Worm (Caenorhabditis elegans) whole organism, young adult: Measurements from ENCODE around the gene Y7A5A.10.
A peak's percentile ranks its signal among the peaks of the same experiment; 100 is the strongest.

Experiments
- B0261.1 ChIP-seq: sonication (generic microtip); optimal IDR thresholded peaks from 2 replicates; lab custom pipeline; 2016; ENCODE audit warnings: mild to moderate bottlenecking, missing genetic modification characterization, moderate library complexity, missing compliant biosample characterization
- F37B4.10 ChIP-seq: fragments of 200-800 bp; sonication (Bioruptor generic); IDR thresholded peaks from 2 replicates; pipeline ENCODE4 v1.3.6; 2022; ENCODE audit warnings: missing genetic modification characterization, missing compliant biosample characterization
- F57A8.1 ChIP-seq: fragments of 200-800 bp; sonication (Bioruptor generic); optimal IDR thresholded peaks from 2 replicates; lab custom pipeline; 2018; ENCODE audit warnings: mild to moderate bottlenecking, missing genetic modification characterization, moderate library complexity, missing compliant biosample characterization
- K12H6.12 ChIP-seq: fragments of 200-800 bp; sonication (Bioruptor generic); optimal IDR thresholded peaks from 2 replicates; lab custom pipeline; 2018; ENCODE audit warnings: mild to moderate bottlenecking, missing genetic modification characterization, missing compliant biosample characterization
- T07F8.4 ChIP-seq: sonication (generic microtip); optimal IDR thresholded peaks from 2 replicates; lab custom pipeline; 2016; ENCODE audit warnings: mild to moderate bottlenecking, missing genetic modification characterization, moderate library complexity, missing compliant biosample characterization
- akir-1 ChIP-seq: fragments of 200-800 bp; sonication (Bioruptor generic); optimal IDR thresholded peaks from 2 replicates; lab custom pipeline; 2018; ENCODE audit warnings: mild to moderate bottlenecking, missing genetic modification characterization, moderate library complexity, missing compliant biosample characterization
- ama-1 ChIP-seq, 3 experiments: fragments of 150-350 bp in 1 of 3; sonication (generic microtip) in 2 of 3; optimal IDR thresholded peaks; 2 replicates each; lab custom pipeline; 2014 to 2018; ENCODE audit warnings: missing biosample characterization in 2 of 3, missing genetic modification characterization in 2 of 3, missing genetic modification reagents in 2 of 3
- aptf-3 ChIP-seq: fragments of 200-800 bp; sonication (Bioruptor generic); IDR thresholded peaks from 2 replicates; pipeline ENCODE4 v1.3.6; 2022; ENCODE audit warnings: missing genetic modification characterization, missing compliant biosample characterization
- attf-3 ChIP-seq: fragments of 200-800 bp; sonication (Bioruptor generic); conservative IDR thresholded peaks from 2 replicates; pipeline ENCODE4 v1.3.6; 2022; ENCODE audit warnings: missing genetic modification reagents, missing genetic modification characterization, missing compliant biosample characterization
- attf-5 ChIP-seq: fragments of 200-800 bp; sonication (Bioruptor generic); optimal IDR thresholded peaks from 2 replicates; lab custom pipeline; 2018; ENCODE audit warnings: mild to moderate bottlenecking, missing genetic modification characterization, missing compliant biosample characterization
- bed-2 ChIP-seq: fragments of 200-800 bp; sonication (Bioruptor generic); IDR thresholded peaks from 2 replicates; pipeline ENCODE4 v1.3.6; 2022; ENCODE audit warnings: missing genetic modification reagents, missing genetic modification characterization, missing compliant biosample characterization
- ceh-100 ChIP-seq: fragments of 200-800 bp; sonication (Bioruptor generic); IDR thresholded peaks from 2 replicates; pipeline ENCODE4 v1.3.6; 2022; ENCODE audit warnings: missing genetic modification reagents, missing genetic modification characterization, missing compliant biosample characterization
- ceh-40 ChIP-seq: fragments of 200-800 bp; sonication (Bioruptor generic); IDR thresholded peaks from 2 replicates; pipeline ENCODE4 v1.3.6; 2022; ENCODE audit warnings: missing genetic modification characterization, missing compliant biosample characterization
- ceh-58 ChIP-seq: fragments of 200-800 bp; sonication (Bioruptor generic); IDR thresholded peaks from 2 replicates; pipeline ENCODE4 v1.3.6; 2022; ENCODE audit warnings: missing genetic modification characterization, missing compliant biosample characterization
- die-1 ChIP-seq: sonication (generic microtip); optimal IDR thresholded peaks from 2 replicates; lab custom pipeline; 2016; ENCODE audit warnings: missing genotype, mild to moderate bottlenecking, missing genetic modification characterization, missing compliant biosample characterization
- dox-1 ChIP-seq: fragments of 200-800 bp; sonication (Bioruptor generic); IDR thresholded peaks from 2 replicates; pipeline ENCODE4 v1.3.6; 2022; ENCODE audit warnings: missing genetic modification reagents, missing genetic modification characterization, missing compliant biosample characterization
- dpff-1 ChIP-seq: sonication (generic microtip); optimal IDR thresholded peaks from 2 replicates; lab custom pipeline; 2017; ENCODE audit warnings: mild to moderate bottlenecking, missing genetic modification characterization, missing compliant biosample characterization
- egl-44 ChIP-seq: fragments of 200-800 bp; sonication (Bioruptor generic); IDR thresholded peaks from 2 replicates; pipeline ENCODE4 v1.3.6; 2022; ENCODE audit warnings: missing genetic modification reagents, missing genetic modification characterization, missing compliant biosample characterization
- ekl-4 ChIP-seq: fragments of 200-800 bp; sonication (Bioruptor generic); IDR thresholded peaks from 2 replicates; pipeline ENCODE4 v1.3.6; 2022; ENCODE audit warnings: missing genetic modification reagents, missing genetic modification characterization, missing compliant biosample characterization
- fkh-3 ChIP-seq: sonication (generic microtip); optimal IDR thresholded peaks from 2 replicates; lab custom pipeline; 2016; ENCODE audit warnings: mild to moderate bottlenecking, missing genetic modification characterization, missing compliant biosample characterization
- hlh-12 ChIP-seq: sonication (generic microtip); optimal IDR thresholded peaks from 2 replicates; lab custom pipeline; 2016; ENCODE audit warnings: missing genetic modification characterization, missing compliant biosample characterization
- hmg-1.2 ChIP-seq: fragments of 200-800 bp; sonication (Bioruptor generic); IDR thresholded peaks from 2 replicates; pipeline ENCODE4 v1.3.6; 2022; ENCODE audit warnings: missing genetic modification reagents, missing genetic modification characterization, missing compliant biosample characterization
- hsf-1 ChIP-seq: fragments of 200-800 bp; sonication (Bioruptor generic); IDR thresholded peaks from 2 replicates; pipeline ENCODE4 v1.3.6; 2022; ENCODE audit warnings: missing genetic modification reagents, missing genetic modification characterization, missing compliant biosample characterization
- madf-3 ChIP-seq: fragments of 200-800 bp; sonication (Bioruptor generic); IDR thresholded peaks from 2 replicates; pipeline ENCODE4 v1.3.6; 2022; ENCODE audit warnings: missing genetic modification reagents, missing genetic modification characterization, missing compliant biosample characterization
- madf-6 ChIP-seq: fragments of 200-800 bp; sonication (Bioruptor generic); IDR thresholded peaks from 2 replicates; pipeline ENCODE4 v1.3.6; 2022; ENCODE audit warnings: missing genetic modification reagents, missing genetic modification characterization, missing compliant biosample characterization
- mcd-1 ChIP-seq: fragments of 200-800 bp; sonication (Bioruptor generic); IDR thresholded peaks from 2 replicates; pipeline ENCODE4 v1.3.6; 2022; ENCODE audit warnings: missing genetic modification reagents, missing genetic modification characterization, missing compliant biosample characterization
- mes-4 ChIP-seq: sonication (generic microtip); optimal IDR thresholded peaks from 2 replicates; lab custom pipeline; 2016; ENCODE audit warnings: missing genotype, missing genetic modification characterization, missing compliant biosample characterization
- nfyb-1 ChIP-seq: fragments of 200-800 bp; sonication (Bioruptor generic); IDR thresholded peaks from 2 replicates; pipeline ENCODE4 v1.3.6; 2022; ENCODE audit warnings: missing genetic modification reagents, missing genetic modification characterization, missing compliant biosample characterization
- rcor-1 ChIP-seq: fragments of 200-800 bp; sonication (Bioruptor generic); IDR thresholded peaks from 2 replicates; pipeline ENCODE4 v1.3.6; 2022; ENCODE audit warnings: missing genetic modification reagents, missing genetic modification characterization, missing compliant biosample characterization
- rpc-1 ChIP-seq, 2 experiments: fragments of 150-350 bp in 1 of 2; sonication (generic microtip) in 1 of 2; optimal IDR thresholded peaks; 2 replicates each; lab custom pipeline; 2014 to 2018; ENCODE audit warnings: missing biosample characterization in 1 of 2, missing genetic modification characterization in 1 of 2, missing genetic modification reagents in 1 of 2, missing genotype in 1 of 2
- snpc-1.1 ChIP-seq: sonication (generic microtip); optimal IDR thresholded peaks from 2 replicates; lab custom pipeline; 2017; ENCODE audit warnings: missing genetic modification characterization, mild to moderate bottlenecking, missing compliant biosample characterization, antibody characterized with exemption, moderate library complexity, missing genotype, missing genetic modification reagents; ENCODE audit not compliant: insufficient read depth
- snpc-1.3 ChIP-seq: sonication (generic microtip); optimal IDR thresholded peaks from 2 replicates; lab custom pipeline; 2017; ENCODE audit warnings: missing genetic modification characterization, mild to moderate bottlenecking, missing compliant biosample characterization, antibody characterized with exemption, moderate library complexity, missing genotype, missing genetic modification reagents; ENCODE audit not compliant: insufficient read depth
- snpc-4 ChIP-seq, 5 experiments: fragments of 150-350 bp in 1 of 5; sonication (generic microtip) in 4 of 5; optimal IDR thresholded peaks; 2 replicates each; lab custom pipeline; 2014 to 2018; ENCODE audit warnings: missing genetic modification characterization in 5 of 5, missing biosample characterization in 3 of 5, antibody characterized with exemption in 2 of 5, mild to moderate bottlenecking in 2 of 5, missing compliant biosample characterization in 2 of 5, missing genotype in 2 of 5, moderate library complexity in 2 of 5, missing genetic modification reagents in 1 of 5
- tbp1 ChIP-seq: fragments of 200-800 bp; sonication (Bioruptor generic); optimal IDR thresholded peaks from 2 replicates; lab custom pipeline; 2018; ENCODE audit warnings: mild to moderate bottlenecking, missing genetic modification characterization, missing compliant biosample characterization
- tbx-9 ChIP-seq: sonication (generic microtip); optimal IDR thresholded peaks from 2 replicates; lab custom pipeline; 2016; ENCODE audit warnings: borderline replicate concordance, missing genetic modification characterization, inconsistent platforms, missing compliant biosample characterization
- tlf-1 ChIP-seq: fragments of 200-800 bp; sonication (Bioruptor generic); optimal IDR thresholded peaks from 2 replicates; lab custom pipeline; 2018; ENCODE audit warnings: mild to moderate bottlenecking, missing genetic modification characterization, missing compliant biosample characterization
- zim-3 ChIP-seq: sonication (generic microtip); optimal IDR thresholded peaks from 2 replicates; lab custom pipeline; 2017; ENCODE audit warnings: mild to moderate bottlenecking, missing genetic modification characterization, moderate library complexity, missing compliant biosample characterization
- ztf-18 ChIP-seq: sonication (generic microtip); optimal IDR thresholded peaks from 2 replicates; lab custom pipeline; 2016; ENCODE audit warnings: missing genotype, mild to moderate bottlenecking, missing genetic modification characterization, missing compliant biosample characterization
- ztf-22 ChIP-seq: fragments of 200-800 bp; sonication (Bioruptor generic); optimal IDR thresholded peaks from 2 replicates; lab custom pipeline; 2018; ENCODE audit warnings: mild to moderate bottlenecking, missing genetic modification characterization, moderate library complexity, missing compliant biosample characterization
- ztf-28 ChIP-seq: fragments of 200-800 bp; sonication (Bioruptor generic); IDR thresholded peaks from 2 replicates; pipeline ENCODE4 v1.3.6; 2022; ENCODE audit warnings: missing genetic modification reagents, missing genetic modification characterization, missing compliant biosample characterization

Y7A5A.10 gene

DNA sequence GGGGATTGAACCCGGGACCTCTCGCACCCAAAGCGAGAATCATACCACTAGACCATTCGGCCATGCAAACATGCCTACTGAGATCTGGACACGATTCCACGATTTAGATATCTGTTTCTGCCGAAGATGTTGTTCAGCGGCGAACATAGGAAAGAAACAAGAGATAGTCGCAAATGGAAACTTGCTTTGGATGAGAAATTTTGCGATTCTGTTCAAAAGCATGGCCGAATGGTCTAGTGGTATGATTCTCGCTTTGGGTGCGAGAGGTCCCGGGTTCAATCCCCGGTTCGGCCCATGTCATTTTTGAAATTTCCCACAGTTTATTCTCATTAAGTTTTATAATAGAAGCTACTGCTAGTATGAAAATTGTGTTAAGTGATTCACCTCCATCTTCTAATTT lies 1.8 kb upstream of the Y7A5A.10 start (continued):
- peak; percentile 33; the same call in 1 of the 2 replicates for TF ChIP-seq dox-1 (GFP tag; lab: Robert Waterston, UW)
- TF ChIP-seq madf-3: no peak
- no peak for TF ChIP-seq nfyb-1
- no peak for TF ChIP-seq egl-44 (GFP tag; lab: Robert Waterston, UW)
- no peak for TF ChIP-seq ceh-40 (GFP tag; lab: Robert Waterston, UW)
- TF ChIP-seq aptf-3 (GFP tag; lab: Robert Waterston, UW): no peak
- TF ChIP-seq die-1: peak; percentile 11
- no peak for TF ChIP-seq attf-3 (GFP tag; lab: Robert Waterston, UW)
- TF ChIP-seq ekl-4 (GFP tag; lab: Robert Waterston, UW): 0 out of 2 replicates have a peak, but pooled peaks have one; percentile 38
- no peak for TF ChIP-seq ztf-28 (GFP tag; lab: Robert Waterston, UW)
- no peak for TF ChIP-seq mes-4
- TF ChIP-seq ztf-22: no peak
- peak; percentile 86 for TF ChIP-seq tbp1 (GFP tag; lab: Kevin White, UChicago)
- TF ChIP-seq hlh-12 (tag; lab: Kevin White, UChicago): no peak
- TF ChIP-seq T07F8.4 (tag; lab: Kevin White, UChicago): no peak
- TF ChIP-seq zim-3 (tag; lab: Kevin White, UChicago): no peak
- TF ChIP-seq tbx-9 (tag; lab: Kevin White, UChicago): no peak
- no peak for TF ChIP-seq K12H6.12 (tag; lab: Kevin White, UChicago)
- no peak for TF ChIP-seq rcor-1 (GFP tag; lab: Robert Waterston, UW)
- TF ChIP-seq snpc-1.1 (tag; lab: Kevin White, UChicago): no peak
- no peak for TF ChIP-seq F57A8.1 (GFP tag; lab: Kevin White, UChicago)
- TF ChIP-seq ceh-58: no peak
- TF ChIP-seq tlf-1 (GFP tag; lab: Kevin White, UChicago): no peak
- no peak for TF ChIP-seq ztf-18
- no peak for TF ChIP-seq dpff-1 (tag; lab: Kevin White, UChicago)
- no peak for TF ChIP-seq ceh-100
- TF ChIP-seq attf-5 (GFP tag; lab: Kevin White, UChicago): no peak
- TF ChIP-seq B0261.1 (tag; lab: Kevin White, UChicago): peak; percentile 66
- TF ChIP-seq rpc-1 (optimal IDR thresholded peaks at IDR 0.05; lab: Kevin White, UChicago): peak; percentile 61
- peak; percentile 74 for TF ChIP-seq rpc-1 (tag; optimal IDR thresholded peaks at IDR 0.05; lab: Kevin White, UChicago)
- no peak for TF ChIP-seq snpc-1.3 (tag; lab: Kevin White, UChicago)
- no peak for TF ChIP-seq hsf-1 (GFP tag; lab: Robert Waterston, UW)
- no peak for TF ChIP-seq ama-1 (optimal IDR thresholded peaks at IDR 0.05; lab: Kevin White, UChicago)
- TF ChIP-seq ama-1 (GFP tag; optimal IDR thresholded peaks at IDR 0.05; lab: Kevin White, UChicago): no peak
- TF ChIP-seq mcd-1: 0 out of 2 replicates have a peak, but pooled peaks have one; percentile 23
- TF ChIP-seq fkh-3 (tag; lab: Kevin White, UChicago): no peak
- TF ChIP-seq madf-6 (GFP tag; lab: Robert Waterston, UW): 0 out of 2 replicates have a peak, but pooled peaks have one; percentile 25
- TF ChIP-seq snpc-4 (GFP tag; optimal IDR thresholded peaks at IDR 0.05; lab: Kevin White, UChicago): peak; percentile 35
- TF ChIP-seq snpc-4 (tag; optimal IDR thresholded peaks at IDR 0.05; lab: Kevin White, UChicago): peak in 1 of 4 experiments; percentile 70
- TF ChIP-seq hmg-1.2 (GFP tag; lab: Robert Waterston, UW): peak; percentile 52
- TF ChIP-seq akir-1 (GFP tag; lab: Kevin White, UChicago): no peak
- TF ChIP-seq bed-2: no peak
- 0 out of 2 replicates have a peak, but pooled peaks have one; percentile 28 for TF ChIP-seq F37B4.10 (GFP tag; lab: Robert Waterston, UW)
